Worm (Caenorhabditis elegans): ENCODE results near the gene hdl-2.

The hdl-2 gene

ce11 chrIV:8921956-8922355 is 48.0 kb downstream of the hdl-2 start, which contains the start of gene D1046.16 (continued):
- TF ChIP-seq sptf-1 (tag; optimal IDR thresholded peaks at IDR 0.05) (no peak), pag-3 (tag; optimal IDR thresholded peaks at IDR 0.05; ENCODE audit: borderline replicate concordance, insufficient read depth) (no peak), nhr-11 (tag; optimal IDR thresholded peaks at IDR 0.05) (no peak), elt-2 (tag; optimal IDR thresholded peaks at IDR 0.05) (no peak), fkh-8 (tag; optimal IDR thresholded peaks at IDR 0.05) (no peak), tlp-1 (tag; optimal IDR thresholded peaks at IDR 0.05) (no peak), egl-13 (tag; optimal IDR thresholded peaks at IDR 0.05) (no peak), nhr-237 (tag; optimal IDR thresholded peaks at IDR 0.05) (no peak), sup-37 (GFP tag; optimal IDR thresholded peaks at IDR 0.05) (no peak), aly-2 (tag; optimal IDR thresholded peaks at IDR 0.05) (no peak), elt-3 (tag; optimal IDR thresholded peaks at IDR 0.05) (peak in 1 of 6 experiments; percentile 30), fkh-4 (tag; optimal IDR thresholded peaks at IDR 0.05; ENCODE audit: borderline replicate concordance) (no peak), hpl-2 (GFP tag; optimal IDR thresholded peaks at IDR 0.05) (no peak), nhr-12 (tag; optimal IDR thresholded peaks at IDR 0.05) (no peak), lin-39 (tag; optimal IDR thresholded peaks at IDR 0.05) (no peak), sox-4 (tag; optimal IDR thresholded peaks at IDR 0.05) (no peak), F16B12.6 (tag; optimal IDR thresholded peaks at IDR 0.05) (no peak), ceh-82 (tag; optimal IDR thresholded peaks at IDR 0.05) (peak in 1 of 3 experiments; percentile 5), unc-86 (tag; optimal IDR thresholded peaks at IDR 0.05) (no peak), mep-1 (tag; optimal IDR thresholded peaks at IDR 0.05) (no peak), xbp-1 (tag; optimal IDR thresholded peaks at IDR 0.05) (no peak), nhr-76 (tag; optimal IDR thresholded peaks at IDR 0.05) (no peak), dsc-1 (tag; optimal IDR thresholded peaks at IDR 0.05) (no peak), efl-3 (GFP tag; optimal IDR thresholded peaks at IDR 0.05) (no peak), aha-1 (tag; optimal IDR thresholded peaks at IDR 0.05) (no peak), nhr-77 (tag; optimal IDR thresholded peaks at IDR 0.05) (no peak), lin-35 (GFP tag; optimal IDR thresholded peaks at IDR 0.05) (peak; percentile 36 to 66), efl-1 (optimal IDR thresholded peaks at IDR 0.05) (peak; percentile 16 to 31), efl-1 (GFP tag; optimal IDR thresholded peaks at IDR 0.05 in 1 of 2) (no peak), nhr-71 (tag; optimal IDR thresholded peaks at IDR 0.05) (peak; percentile 4), blmp-1 (tag; optimal IDR thresholded peaks at IDR 0.05) (peak; percentile 83), vab-15 (tag; optimal IDR thresholded peaks at IDR 0.05) (no peak), ceh-88 (GFP tag; IDR thresholded peaks at IDR 0.05) (no peak), mdl-1 (tag; optimal IDR thresholded peaks at IDR 0.05) (peak in 1 of 2 experiments; percentile 7), ceh-90 (tag; optimal IDR thresholded peaks at IDR 0.05) (no peak), snu-23 (GFP tag; optimal IDR thresholded peaks at IDR 0.05) (peak; percentile 70), ceh-63 (GFP tag; optimal IDR thresholded peaks at IDR 0.05) (no peak), swsn-7 (tag; optimal IDR thresholded peaks at IDR 0.05) (peak; percentile 12), skn-1 (tag; optimal IDR thresholded peaks at IDR 0.05) (no peak), snpc-4 (tag; optimal IDR thresholded peaks at IDR 0.05) (no peak), lin-15B (tag; optimal IDR thresholded peaks at IDR 0.05) (no peak), C16A3.4 (tag; optimal IDR thresholded peaks at IDR 0.05) (no peak), lir-3 (tag; optimal IDR thresholded peaks at IDR 0.05; ENCODE audit: poor library complexity) (no peak), nhr-47 (tag; optimal IDR thresholded peaks at IDR 0.05) (no peak), zip-4 (GFP tag; optimal IDR thresholded peaks at IDR 0.05) (no peak), tbx-2 (tag; optimal IDR thresholded peaks at IDR 0.05) (no peak)

- no peak for TF ChIP-seq egl-13 (tag; optimal IDR thresholded peaks at IDR 0.05)
- no peak for TF ChIP-seq zag-1 (tag; optimal IDR thresholded peaks at IDR 0.05)
- TF ChIP-seq unc-98 (GFP tag; IDR thresholded peaks at IDR 0.05): no peak
- TF ChIP-seq ceh-88 (GFP tag; IDR thresholded peaks at IDR 0.05): no peak
- TF ChIP-seq fos-1 (tag; optimal IDR thresholded peaks at IDR 0.05): no peak
- no peak for TF ChIP-seq nhr-237 (tag; optimal IDR thresholded peaks at IDR 0.05)
- no peak for TF ChIP-seq ces-1 (GFP tag; optimal IDR thresholded peaks at IDR 0.05)
- TF ChIP-seq nhr-85 (tag): no peak
- no peak for TF ChIP-seq jun-1 (tag; optimal IDR thresholded peaks at IDR 0.05)
- no peak for TF ChIP-seq mef-2 (tag; optimal IDR thresholded peaks at IDR 0.05)
- no peak for TF ChIP-seq C16A3.4 (tag; optimal IDR thresholded peaks at IDR 0.05)
- no peak for TF ChIP-seq grh-1 (GFP tag; IDR thresholded peaks at IDR 0.05)
- no peak for TF ChIP-seq sptf-1 (tag; optimal IDR thresholded peaks at IDR 0.05)
- TF ChIP-seq elt-3 (tag; optimal IDR thresholded peaks at IDR 0.05): no peak
- TF ChIP-seq nhr-76 (tag; optimal IDR thresholded peaks at IDR 0.05): no peak
- no peak for TF ChIP-seq F16B12.6 (tag; optimal IDR thresholded peaks at IDR 0.05)
- no peak for TF ChIP-seq C04F5.9 (tag; optimal IDR thresholded peaks at IDR 0.05)
- no peak for TF ChIP-seq lsy-2 (tag; optimal IDR thresholded peaks at IDR 0.05)
- no peak for TF ChIP-seq nhr-71 (tag; optimal IDR thresholded peaks at IDR 0.05)
Measured at ce11 chrIV:8923381-8923780, 49.4 kb downstream of the hdl-2 start.

Measured in whole organism, L1 larva.